Worm (Caenorhabditis elegans) whole organism, early embryonic: ENCODE measurements around the gene F47B8.1.

Source experiments
- B0310.2 ChIP-seq: sonication (generic microtip); optimal IDR thresholded peaks from 2 replicates; lab custom pipeline; 2016; ENCODE audit warnings: mild to moderate bottlenecking, missing genetic modification characterization, missing compliant biosample characterization
- F13C5.2 ChIP-seq: sonication (generic microtip); optimal IDR thresholded peaks from 2 replicates; lab custom pipeline; 2017; ENCODE audit warnings: mild to moderate bottlenecking, missing genetic modification characterization, inconsistent platforms, missing compliant biosample characterization
- aly-1 ChIP-seq: sonication (generic microtip); optimal IDR thresholded peaks from 2 replicates; lab custom pipeline; 2016; ENCODE audit warnings: missing genetic modification characterization, missing compliant biosample characterization
- ama-1 ChIP-seq: fragments of 150-350 bp; optimal IDR thresholded peaks from 2 replicates; lab custom pipeline; 2014
- ceh-13 ChIP-seq: fragments of 200-800 bp; sonication (Bioruptor generic); optimal IDR thresholded peaks from 2 replicates; lab custom pipeline; 2018; ENCODE audit warnings: mild to moderate bottlenecking, missing genetic modification characterization, missing compliant biosample characterization
- ceh-36 ChIP-seq: sonication (generic microtip); optimal IDR thresholded peaks from 2 replicates; lab custom pipeline; 2016; ENCODE audit warnings: missing genetic modification characterization, inconsistent platforms, missing compliant biosample characterization
- ets-7 ChIP-seq: sonication (generic microtip); optimal IDR thresholded peaks from 2 replicates; lab custom pipeline; 2016; ENCODE audit warnings: missing genotype, missing genetic modification characterization, missing compliant biosample characterization
- flt-1 ChIP-seq: fragments of 200-800 bp; sonication (Bioruptor generic); IDR thresholded peaks from 2 replicates; pipeline ENCODE4 v1.3.6; 2022; ENCODE audit warnings: missing genetic modification characterization, missing compliant biosample characterization
- hmbx-1 ChIP-seq: sonication (generic microtip); optimal IDR thresholded peaks from 2 replicates; lab custom pipeline; 2016; ENCODE audit warnings: mild to moderate bottlenecking, missing genetic modification characterization, missing compliant biosample characterization
- hmg-4 ChIP-seq: fragments of 200-800 bp; sonication (Bioruptor generic); optimal IDR thresholded peaks from 2 replicates; lab custom pipeline; 2018; ENCODE audit warnings: mild to moderate bottlenecking, missing genetic modification characterization, missing compliant biosample characterization
- hnd-1 ChIP-seq: sonication (generic microtip); optimal IDR thresholded peaks from 2 replicates; lab custom pipeline; 2016; ENCODE audit warnings: missing genetic modification characterization, missing compliant biosample characterization
- pes-1 ChIP-seq: fragments of 200-800 bp; sonication (Bioruptor generic); IDR thresholded peaks from 2 replicates; pipeline ENCODE4 v1.3.6; 2022; ENCODE audit warnings: missing genetic modification reagents, missing genetic modification characterization, missing compliant biosample characterization
- scrt-1 ChIP-seq: fragments of 200-800 bp; sonication (Bioruptor generic); IDR thresholded peaks from 2 replicates; pipeline ENCODE4 v1.3.6; 2022; ENCODE audit warnings: missing genetic modification characterization, missing compliant biosample characterization
- sea-1 ChIP-seq: fragments of 200-800 bp; sonication (Bioruptor generic); conservative IDR thresholded peaks from 2 replicates; pipeline ENCODE4 v1.3.6; 2022; ENCODE audit warnings: missing genetic modification characterization, missing compliant biosample characterization
- tbx-11 ChIP-seq: fragments of 200-800 bp; sonication (Bioruptor generic); IDR thresholded peaks from 2 replicates; pipeline ENCODE4 v1.3.6; 2022; ENCODE audit warnings: missing genetic modification characterization, missing compliant biosample characterization
- tbx-37 ChIP-seq: fragments of 200-800 bp; sonication (Bioruptor generic); conservative IDR thresholded peaks from 2 replicates; pipeline ENCODE4 v1.3.6; 2022; ENCODE audit warnings: missing genetic modification reagents, missing genetic modification characterization, missing compliant biosample characterization
- tra-4 ChIP-seq: sonication (generic microtip); optimal IDR thresholded peaks from 2 replicates; lab custom pipeline; 2017; ENCODE audit warnings: missing genetic modification characterization, missing compliant biosample characterization

The F47B8.1 gene

DNA sequence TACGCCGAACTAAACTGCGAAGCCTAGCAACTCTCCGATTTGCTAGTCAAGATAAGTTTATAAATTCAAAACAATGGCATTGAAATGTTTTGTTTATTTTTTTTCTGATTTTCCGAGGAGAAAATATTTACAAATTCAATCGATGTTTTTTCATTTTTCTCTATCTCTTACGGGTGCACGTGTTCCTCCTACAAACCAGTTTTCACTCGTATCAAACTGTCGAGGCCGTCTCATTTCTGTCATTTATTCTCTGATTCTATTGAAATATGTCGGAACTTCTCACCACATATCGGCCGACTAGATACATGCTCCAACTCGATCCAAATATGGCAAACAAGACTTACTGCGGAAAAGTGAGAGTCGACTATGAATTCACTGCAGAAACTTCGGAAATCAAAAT, 17.3 kb upstream of the F47B8.1 start, which contains the start of gene F47B8.8:
Gene F47B8.8, plus strand, starts transcription at position 257 of the 400 bp plus-strand sequence.
- no peak for TF ChIP-seq B0310.2 (tag; lab: Kevin White, UChicago)
- TF ChIP-seq tbx-37 (GFP tag; lab: Robert Waterston, UW) = no peak
- no peak for TF ChIP-seq ama-1 (lab: Kevin White, UChicago)
- TF ChIP-seq pes-1 (GFP tag; lab: Robert Waterston, UW) = no peak

DNA sequence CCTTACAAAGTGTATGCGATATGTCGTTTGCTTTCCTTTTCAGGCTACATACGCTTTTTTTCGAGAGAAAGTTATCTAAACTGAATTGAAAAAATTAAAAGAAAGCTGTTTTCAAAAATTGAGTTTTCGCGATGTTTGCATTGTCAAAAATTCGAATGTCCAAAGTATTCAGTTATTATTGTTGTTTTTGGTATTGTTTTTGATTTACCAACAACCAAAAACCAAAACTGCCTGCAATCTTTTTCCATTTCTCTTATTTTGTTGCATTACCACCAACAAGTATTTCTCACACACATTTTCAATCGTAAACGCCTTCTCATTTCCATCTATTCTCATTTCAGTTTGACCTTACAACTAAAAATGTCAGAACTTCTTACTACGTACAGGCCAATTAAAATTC, 14.7 kb upstream of the F47B8.1 start, which contains the start of gene pepm-1:
Gene pepm-1, plus strand, starts transcription at position 301 of the 400 bp plus-strand sequence.
- TF ChIP-seq B0310.2 (tag; lab: Kevin White, UChicago) = no peak
- no peak for TF ChIP-seq ceh-36 (tag; lab: Kevin White, UChicago)
- TF ChIP-seq ets-7 (tag; lab: Kevin White, UChicago) = no peak
- no peak for TF ChIP-seq tbx-37 (GFP tag; lab: Robert Waterston, UW)
- TF ChIP-seq hnd-1 = no peak
- no peak for TF ChIP-seq ama-1 (lab: Kevin White, UChicago)
- no peak for TF ChIP-seq ceh-13 (GFP tag; lab: Kevin White, UChicago)
- TF ChIP-seq scrt-1 (GFP tag; lab: Robert Waterston, UW) = no peak
- no peak for TF ChIP-seq hmg-4
- TF ChIP-seq pes-1 (GFP tag; lab: Robert Waterston, UW) = no peak
- no peak for TF ChIP-seq flt-1
- no peak for TF ChIP-seq hmbx-1
- no peak for TF ChIP-seq tra-4 (tag; lab: Kevin White, UChicago)
- TF ChIP-seq aly-1 (tag; lab: Kevin White, UChicago) = no peak
- no peak for TF ChIP-seq sea-1 (GFP tag; lab: Robert Waterston, UW)
- TF ChIP-seq tbx-11 (GFP tag; lab: Robert Waterston, UW) = no peak

DNA sequence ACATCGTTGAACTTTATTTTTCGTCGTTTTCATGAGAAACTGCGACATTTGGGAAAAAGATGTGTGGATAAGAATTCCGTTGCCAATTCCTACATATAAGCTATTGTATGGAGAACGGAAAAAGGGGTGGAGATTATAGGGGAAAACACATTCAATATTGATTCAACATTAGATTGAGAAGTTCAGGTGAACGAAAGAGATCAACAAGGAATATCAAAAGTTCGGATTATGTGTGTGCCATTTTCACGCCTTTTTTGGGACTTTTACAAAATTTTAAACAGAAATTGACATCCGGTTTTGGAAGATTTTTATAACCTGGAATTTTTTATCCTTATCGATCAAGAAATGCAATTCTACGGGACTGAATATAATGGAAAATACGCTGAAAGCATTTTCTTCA, 13.6 kb upstream of the F47B8.1 start, which contains the start of gene F47B8.5:
Gene F47B8.5, minus strand, starts transcription at position 101 of the 400 bp plus-strand sequence.
- TF ChIP-seq scrt-1 (GFP tag; lab: Robert Waterston, UW) = no peak
- TF ChIP-seq aly-1 (tag; lab: Kevin White, UChicago) = no peak
- TF ChIP-seq B0310.2 (tag; lab: Kevin White, UChicago) = no peak
- no peak for TF ChIP-seq ceh-36 (tag; lab: Kevin White, UChicago)
- TF ChIP-seq tbx-11 (GFP tag; lab: Robert Waterston, UW) = no peak
- no peak for TF ChIP-seq sea-1 (GFP tag; lab: Robert Waterston, UW)
- no peak for TF ChIP-seq hnd-1
- TF ChIP-seq flt-1 = no peak
- no peak for TF ChIP-seq ets-7 (tag; lab: Kevin White, UChicago)
- TF ChIP-seq tra-4 (tag; lab: Kevin White, UChicago) = no peak

DNA sequence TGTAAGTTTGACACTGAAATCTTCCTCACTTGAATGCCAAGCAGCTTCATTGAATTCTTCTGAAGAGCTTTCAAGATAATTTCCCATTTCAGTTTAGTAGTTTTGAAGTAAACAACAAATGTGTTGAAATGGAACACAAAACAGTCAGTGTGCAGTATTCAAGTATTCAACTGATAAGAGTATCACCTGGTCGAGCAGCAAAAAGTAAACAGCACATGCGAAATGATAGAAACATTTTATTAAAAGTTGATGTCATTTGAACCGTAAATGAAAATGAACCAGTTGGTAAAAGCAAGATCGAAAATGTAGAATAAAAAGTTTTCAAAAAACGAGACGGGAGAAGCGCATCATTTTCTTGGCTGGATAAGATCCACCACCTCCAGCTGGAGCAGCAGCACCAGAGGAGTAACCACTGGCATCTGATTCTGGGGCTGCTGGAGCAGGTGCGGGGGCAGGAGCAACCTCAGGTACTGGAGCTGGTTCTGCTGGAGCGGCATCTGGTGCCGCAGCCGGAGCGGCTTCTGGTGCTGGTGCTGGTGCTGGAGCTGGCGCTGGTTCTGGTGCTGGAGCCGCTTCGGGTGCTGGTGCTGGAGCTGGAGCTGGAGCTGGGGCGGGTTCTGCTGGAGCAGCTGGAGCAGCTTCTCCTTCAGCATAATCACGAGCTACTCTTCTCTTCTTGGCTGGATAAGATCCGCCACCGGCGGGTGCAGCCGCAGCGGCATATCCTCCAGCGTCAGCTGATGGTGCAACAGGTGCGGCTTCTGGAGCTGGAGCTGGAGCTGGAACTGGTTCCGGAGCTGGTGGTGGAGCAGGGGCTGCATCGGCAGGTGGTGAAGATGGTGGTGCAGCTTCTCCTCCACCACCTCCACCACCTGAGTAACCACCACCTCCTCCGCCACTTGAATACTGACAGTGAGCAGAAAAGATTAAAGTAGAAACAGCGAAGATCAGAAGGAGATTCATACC, 10.6 kb upstream of the F47B8.1 start, which contains the start of the genes F47B8.4 and F47B8.18:
Gene F47B8.4, minus strand, starts transcription at position 172 of the 966 bp plus-strand sequence.
Gene F47B8.18, minus strand, starts transcription at position 963 of the 966 bp plus-strand sequence.
- TF ChIP-seq sea-1 (GFP tag; lab: Robert Waterston, UW) (no peak), aly-1 (tag; lab: Kevin White, UChicago) (peak; percentile 26)

DNA sequence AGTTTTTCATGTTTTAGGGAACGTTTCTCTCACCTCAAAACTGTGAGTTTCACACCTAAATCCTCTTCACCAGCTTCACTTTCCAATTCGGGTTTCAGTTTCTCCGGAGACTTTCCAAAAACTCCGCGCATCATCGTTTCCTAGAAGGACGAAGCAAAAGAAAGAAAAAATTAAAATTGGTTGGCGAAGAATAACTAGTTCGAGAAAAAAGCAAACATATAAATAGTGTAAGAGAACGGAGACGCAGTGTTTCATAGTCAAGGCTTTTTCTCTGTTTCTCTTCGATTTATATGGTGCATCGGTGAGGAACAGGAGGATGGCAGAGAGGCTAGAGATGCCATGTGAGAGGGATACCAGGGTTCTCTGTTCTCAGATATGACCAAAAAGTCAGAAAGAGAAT, 8.6 kb upstream of the F47B8.1 start, which contains the start of gene F47B8.3:
Gene F47B8.3, minus strand, starts transcription at position 261 of the 400 bp plus-strand sequence.
- no peak for TF ChIP-seq B0310.2 (tag; lab: Kevin White, UChicago)
- no peak for TF ChIP-seq tra-4 (tag; lab: Kevin White, UChicago)
- TF ChIP-seq ets-7 (tag; lab: Kevin White, UChicago) = no peak
- no peak for TF ChIP-seq hmg-4
- TF ChIP-seq aly-1 (tag; lab: Kevin White, UChicago) = no peak
- TF ChIP-seq ama-1 (lab: Kevin White, UChicago) = no peak
- no peak for TF ChIP-seq hmbx-1
- no peak for TF ChIP-seq hnd-1
- TF ChIP-seq F13C5.2 (tag; lab: Kevin White, UChicago) = no peak
- no peak for TF ChIP-seq scrt-1 (GFP tag; lab: Robert Waterston, UW)
- no peak for TF ChIP-seq tbx-37 (GFP tag; lab: Robert Waterston, UW)
- TF ChIP-seq flt-1 = no peak
- no peak for TF ChIP-seq ceh-13 (GFP tag; lab: Kevin White, UChicago)
- no peak for TF ChIP-seq ceh-36 (tag; lab: Kevin White, UChicago)
- no peak for TF ChIP-seq pes-1 (GFP tag; lab: Robert Waterston, UW)
- TF ChIP-seq sea-1 (GFP tag; lab: Robert Waterston, UW) = no peak
- TF ChIP-seq tbx-11 (GFP tag; lab: Robert Waterston, UW) = no peak

DNA sequence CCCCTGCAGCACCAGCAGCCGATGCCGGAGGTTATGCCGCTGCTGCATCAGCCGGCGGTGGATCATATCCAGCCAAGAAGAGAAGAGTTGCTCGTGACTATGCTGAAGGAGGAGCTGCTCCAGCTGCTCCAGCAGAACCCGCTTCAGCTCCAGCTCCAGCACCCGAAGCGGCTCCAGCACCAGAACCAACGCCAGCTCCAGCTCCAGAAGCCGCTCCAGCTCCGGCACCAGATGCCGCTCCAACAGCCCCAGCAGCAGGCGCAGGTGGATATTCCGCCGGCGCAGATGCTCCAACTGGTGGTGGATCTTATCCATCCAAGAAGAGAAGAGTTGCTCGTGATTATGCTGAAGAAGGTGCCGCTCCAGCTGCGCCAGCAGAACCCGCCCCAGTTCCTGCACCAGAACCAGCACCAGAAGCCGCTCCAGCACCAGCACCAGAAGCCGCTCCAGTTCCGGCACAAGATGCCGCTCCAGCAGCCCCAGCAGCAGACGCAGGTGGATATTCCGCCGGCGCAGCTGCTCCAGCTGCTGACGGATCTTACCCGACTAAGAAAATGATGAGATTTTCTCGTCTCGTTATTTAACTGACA, 6.7 kb upstream of the F47B8.1 start:
- TF ChIP-seq hnd-1 (no peak), sea-1 (GFP tag; lab: Robert Waterston, UW) (0 out of 2 replicates have a peak, but pooled peaks have one; percentile 21)

DNA sequence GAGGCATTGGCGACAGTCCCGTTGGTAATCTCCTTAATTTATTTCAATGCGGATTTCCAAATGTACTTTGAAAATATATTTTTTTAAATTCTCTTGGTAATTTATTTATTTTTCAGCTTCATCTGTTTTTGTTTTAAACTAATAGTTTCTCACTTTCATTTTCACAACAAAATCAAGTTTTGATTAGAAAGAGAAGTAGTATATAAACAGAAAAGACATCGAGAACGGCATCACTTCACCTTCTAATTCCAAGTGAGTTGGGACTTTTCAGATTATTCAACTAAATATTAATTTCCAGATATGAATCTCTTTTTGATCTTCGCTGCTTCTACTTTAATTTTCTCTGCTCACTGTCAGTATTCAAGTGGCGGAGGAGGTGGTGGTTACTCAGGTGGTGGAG, 6.1 kb upstream of the F47B8.1 start, which contains the start of gene F47B8.14:
Gene F47B8.14, plus strand, starts transcription at position 301 of the 400 bp plus-strand sequence.
- no peak for TF ChIP-seq hnd-1
- no peak for TF ChIP-seq aly-1 (tag; lab: Kevin White, UChicago)
- TF ChIP-seq tbx-11 (GFP tag; lab: Robert Waterston, UW) = no peak
- TF ChIP-seq ceh-36 (tag; lab: Kevin White, UChicago) = no peak
- no peak for TF ChIP-seq sea-1 (GFP tag; lab: Robert Waterston, UW)
- no peak for TF ChIP-seq scrt-1 (GFP tag; lab: Robert Waterston, UW)
